Fruit fly (Drosophila melanogaster) whole organism, embryonic: ENCODE measurements around the gene MRG15.
A peak's percentile ranks its signal among the peaks of the same experiment; 100 is the strongest.

ENCODE experiments used
- Abd-B ChIP-seq: fragments of 200-800 bp; sonication (Bioruptor generic); optimal IDR thresholded peaks from 2 replicates; lab custom pipeline; 2018; ENCODE audit warnings: missing biosample characterization, mild to moderate bottlenecking, missing genetic modification characterization, moderate library complexity
- Antp ChIP-seq: fragments of 200-800 bp; sonication (Bioruptor generic); optimal IDR thresholded peaks from 3 replicates; lab custom pipeline; 2016; ENCODE audit warnings: missing biosample characterization, missing genetic modification characterization
- BEAF-32 ChIP-seq: fragments of 200-800 bp; sonication (Bioruptor generic); optimal IDR thresholded peaks from 3 replicates; lab custom pipeline; 2017; ENCODE audit warnings: missing biosample characterization, missing genetic modification characterization, mild to moderate bottlenecking, moderate library complexity, missing genetic modification reagents
- CG12299 ChIP-seq: fragments of 200-800 bp; sonication (Bioruptor generic); optimal IDR thresholded peaks from 2 replicates; lab custom pipeline; 2018; ENCODE audit warnings: missing biosample characterization, mild to moderate bottlenecking, missing genetic modification characterization
- CG12769 ChIP-seq: fragments of 200-800 bp; sonication (Bioruptor generic); optimal IDR thresholded peaks from 2 replicates; lab custom pipeline; 2019; ENCODE audit warnings: missing biosample characterization, mild to moderate bottlenecking, missing genetic modification characterization, moderate library complexity
- CG16815 ChIP-seq: fragments of 200-800 bp; sonication (Bioruptor generic); optimal IDR thresholded peaks from 3 replicates; lab custom pipeline; 2017; ENCODE audit warnings: missing biosample characterization, mild to moderate bottlenecking, missing genetic modification characterization
- CG17385 ChIP-seq: fragments of 200-800 bp; sonication (Bioruptor generic); optimal IDR thresholded peaks from 3 replicates; lab custom pipeline; 2018; ENCODE audit warnings: missing biosample characterization, mild to moderate bottlenecking, missing genetic modification characterization
- CG2116 ChIP-seq: fragments of 200-800 bp; sonication (Bioruptor generic); optimal IDR thresholded peaks from 3 replicates; lab custom pipeline; 2018; ENCODE audit warnings: missing biosample characterization, mild to moderate bottlenecking, missing genetic modification characterization
- CG34224 ChIP-seq: fragments of 200-800 bp; sonication (Bioruptor generic); IDR thresholded peaks from 3 replicates; pipeline ENCODE4 v1.3.6; 2022; ENCODE audit warnings: missing biosample characterization, missing genetic modification characterization; ENCODE audit not compliant: partially characterized antibody
- CG5953 ChIP-seq: fragments of 200-800 bp; sonication (Bioruptor generic); IDR thresholded peaks from 2 replicates; pipeline ENCODE4 v1.3.6; 2022; ENCODE audit warnings: missing biosample characterization, missing genetic modification characterization
- CG8089 ChIP-seq: fragments of 200-800 bp; sonication (Bioruptor generic); optimal IDR thresholded peaks from 3 replicates; lab custom pipeline; 2016; ENCODE audit warnings: missing biosample characterization, missing genetic modification characterization
- CG9876 ChIP-seq: fragments of 200-800 bp; sonication (Bioruptor generic); optimal IDR thresholded peaks from 2 replicates; lab custom pipeline; 2016; ENCODE audit warnings: missing biosample characterization, missing genetic modification characterization
- D19B ChIP-seq: fragments of 200-800 bp; sonication (Bioruptor generic); optimal IDR thresholded peaks from 2 replicates; lab custom pipeline; 2017; ENCODE audit warnings: missing biosample characterization, mild to moderate bottlenecking, missing genetic modification characterization
- Dbx ChIP-seq: fragments of 200-800 bp; sonication (Bioruptor generic); IDR thresholded peaks from 3 replicates; pipeline ENCODE4 v1.3.6; 2022; ENCODE audit warnings: missing biosample characterization, missing genetic modification characterization
- Dip2 ChIP-seq: fragments of 200-800 bp; sonication (Bioruptor generic); IDR thresholded peaks from 2 replicates; pipeline ENCODE4 v1.3.6; 2022; ENCODE audit warnings: missing biosample characterization, missing genetic modification characterization
- Dref ChIP-seq: fragments of 200-800 bp; sonication (Bioruptor generic); IDR thresholded peaks from 2 replicates; pipeline ENCODE4 v1.3.6; 2022; ENCODE audit warnings: missing biosample characterization, missing genetic modification characterization
- E2f1 ChIP-seq: fragments of 200-800 bp; sonication (Bioruptor generic); IDR thresholded peaks from 2 replicates; pipeline ENCODE4 v1.3.6; 2022; ENCODE audit warnings: missing biosample characterization, missing genetic modification characterization
- E2f2 ChIP-seq: fragments of 200-800 bp; sonication (Bioruptor generic); IDR thresholded peaks from 2 replicates; pipeline ENCODE4 v1.3.6; 2022; ENCODE audit warnings: missing biosample characterization, missing genetic modification characterization
- Fer3 ChIP-seq: fragments of 200-800 bp; sonication (Bioruptor generic); optimal IDR thresholded peaks from 2 replicates; lab custom pipeline; 2018; ENCODE audit warnings: missing biosample characterization, mild to moderate bottlenecking, missing genetic modification characterization, moderate library complexity
- GATAe ChIP-seq: fragments of 200-800 bp; sonication (Bioruptor generic); conservative IDR thresholded peaks from 2 replicates; pipeline ENCODE4 v1.3.6; 2022; ENCODE audit warnings: missing biosample characterization, missing genetic modification characterization
- HLH4C ChIP-seq: fragments of 200-800 bp; sonication (Bioruptor generic); IDR thresholded peaks from 3 replicates; pipeline ENCODE4 v1.3.6; 2022; ENCODE audit warnings: missing biosample characterization, missing genetic modification characterization; ENCODE audit not compliant: partially characterized antibody
- HmgD ChIP-seq: fragments of 200-800 bp; sonication (Bioruptor generic); optimal IDR thresholded peaks from 3 replicates; lab custom pipeline; 2016; ENCODE audit warnings: missing biosample characterization, missing genetic modification characterization
- Hr39 ChIP-seq: fragments of >200 bp; optimal IDR thresholded peaks from 2 replicates; lab custom pipeline; 2017
- Hr51 ChIP-seq, 2 experiments: fragments of 200-800 bp; sonication (Bioruptor generic); optimal IDR thresholded peaks; 2 replicates in 1 of 2; 3 replicates in 1 of 2; lab custom pipeline; 2016 to 2018; ENCODE audit warnings: missing biosample characterization in 2 of 2, missing genetic modification characterization in 2 of 2, mild to moderate bottlenecking in 1 of 2, moderate library complexity in 1 of 2
- Hr78 ChIP-seq, 2 experiments: fragments of 200-800 bp in 1 of 2; fragments of >200 bp in 1 of 2; sonication (Bioruptor generic) in 1 of 2; optimal IDR thresholded peaks; 2 replicates each; lab custom pipeline; 2017 to 2019; ENCODE audit warnings: missing biosample characterization in 2 of 2, missing genetic modification characterization in 2 of 2, mild to moderate bottlenecking in 1 of 2, moderate library complexity in 1 of 2
- Hsf ChIP-seq: fragments of 200-800 bp; sonication (Bioruptor generic); optimal IDR thresholded peaks from 3 replicates; lab custom pipeline; 2016; ENCODE audit warnings: missing biosample characterization, missing genetic modification characterization
- Jarid2 ChIP-seq: fragments of 200-800 bp; sonication (Bioruptor generic); optimal IDR thresholded peaks from 3 replicates; lab custom pipeline; 2017; ENCODE audit warnings: mild to moderate bottlenecking, missing biosample characterization, missing genetic modification reagents, missing genetic modification characterization
- Lhr ChIP-seq: fragments of 200-800 bp; sonication (Bioruptor generic); optimal IDR thresholded peaks from 3 replicates; lab custom pipeline; 2017; ENCODE audit warnings: mild to moderate bottlenecking, missing biosample characterization, missing genetic modification reagents, missing genetic modification characterization
- Med ChIP-seq: fragments of 200-800 bp; sonication (Bioruptor generic); peaks from one replicate; lab custom pipeline; 2016; ENCODE audit warnings: missing biosample characterization, missing genetic modification characterization, mild to moderate bottlenecking, inconsistent platforms, moderate library complexity
- Myb ChIP-seq: fragments of 200-800 bp; sonication (Bioruptor generic); optimal IDR thresholded peaks from 2 replicates; lab custom pipeline; 2016; ENCODE audit warnings: missing biosample characterization, missing genetic modification characterization
- NFAT ChIP-seq: fragments of 200-800 bp; sonication (Bioruptor generic); IDR thresholded peaks from 2 replicates; pipeline ENCODE4 v1.3.6; 2022; ENCODE audit warnings: missing biosample characterization, missing genetic modification characterization
- Nf-YC ChIP-seq: fragments of 200-800 bp; optimal IDR thresholded peaks from 3 replicates; lab custom pipeline; 2019; ENCODE audit warnings: missing biosample characterization, mild to moderate bottlenecking, missing genetic modification characterization, moderate library complexity
- Optix ChIP-seq: fragments of 200-800 bp; sonication (Bioruptor generic); IDR thresholded peaks from 3 replicates; pipeline ENCODE4 v1.3.6; 2022; ENCODE audit warnings: missing biosample characterization, missing genetic modification characterization
- amos ChIP-seq: fragments of 200-800 bp; sonication (Bioruptor generic); IDR thresholded peaks from 2 replicates; pipeline ENCODE4 v1.3.6; 2022; ENCODE audit warnings: missing biosample characterization, missing genetic modification characterization; ENCODE audit not compliant: partially characterized antibody
- br ChIP-seq: fragments of >200 bp; optimal IDR thresholded peaks from 2 replicates; lab custom pipeline; 2017
- chm ChIP-seq: fragments of 200-800 bp; sonication (Bioruptor generic); IDR thresholded peaks from 2 replicates; pipeline ENCODE4 v1.3.6; 2022; ENCODE audit warnings: missing biosample characterization, missing genetic modification characterization
- cwo ChIP-seq: fragments of 200-800 bp; sonication (Bioruptor generic); optimal IDR thresholded peaks from 3 replicates; lab custom pipeline; 2017; ENCODE audit warnings: missing biosample characterization, missing genetic modification characterization, mild to moderate bottlenecking, moderate library complexity, missing genetic modification reagents
- dan ChIP-seq: fragments of 200-800 bp; sonication (Bioruptor generic); IDR thresholded peaks from 2 replicates; pipeline ENCODE4 v1.3.6; 2022; ENCODE audit warnings: missing biosample characterization, missing genetic modification characterization
- ems ChIP-seq: fragments of 200-800 bp; sonication (Bioruptor generic); optimal IDR thresholded peaks from 3 replicates; lab custom pipeline; 2016; ENCODE audit warnings: missing biosample characterization, missing genetic modification characterization
- esg ChIP-seq: fragments of 200-800 bp; sonication (Bioruptor generic); conservative IDR thresholded peaks from 2 replicates; pipeline ENCODE4 v1.3.6; 2022; ENCODE audit warnings: missing biosample characterization, missing genetic modification characterization
- gt ChIP-seq: fragments of 200-800 bp; sonication (Bioruptor generic); IDR thresholded peaks from 2 replicates; pipeline ENCODE4 v1.3.6; 2022; ENCODE audit warnings: missing biosample characterization, missing genetic modification characterization
- insv ChIP-seq, 2 experiments: fragments of 200-800 bp; sonication (Bioruptor generic); optimal IDR thresholded peaks; 3 replicates each; lab custom pipeline; 2016 to 2018; ENCODE audit warnings: missing biosample characterization in 2 of 2, missing genetic modification characterization in 2 of 2
- kah ChIP-seq: fragments of 200-800 bp; sonication (Bioruptor generic); optimal IDR thresholded peaks from 2 replicates; lab custom pipeline; 2018; ENCODE audit warnings: missing biosample characterization, mild to moderate bottlenecking, missing genetic modification characterization
- kay ChIP-seq: fragments of 200-800 bp; sonication (Bioruptor generic); optimal IDR thresholded peaks from 2 replicates; lab custom pipeline; 2016; ENCODE audit warnings: missing biosample characterization, missing genetic modification characterization
- oc ChIP-seq: fragments of 200-800 bp; sonication (Bioruptor generic); optimal IDR thresholded peaks from 2 replicates; lab custom pipeline; 2018; ENCODE audit warnings: missing biosample characterization, mild to moderate bottlenecking, missing genetic modification characterization, moderate library complexity
- org-1 ChIP-seq: fragments of 200-800 bp; sonication (Bioruptor generic); optimal IDR thresholded peaks from 2 replicates; lab custom pipeline; 2017; ENCODE audit warnings: missing biosample characterization, missing genetic modification characterization
- peb ChIP-seq: fragments of 200-800 bp; sonication (Bioruptor generic); IDR thresholded peaks from 2 replicates; pipeline ENCODE4 v1.3.6; 2022; ENCODE audit warnings: missing biosample characterization, missing genetic modification characterization
- ro ChIP-seq: fragments of 200-800 bp; sonication (Bioruptor generic); IDR thresholded peaks from 2 replicates; pipeline ENCODE4 v1.3.6; 2022; ENCODE audit warnings: missing biosample characterization, missing genetic modification characterization
- twi ChIP-seq: fragments of 200-800 bp; optimal IDR thresholded peaks from 2 replicates; lab custom pipeline; 2019; ENCODE audit warnings: missing biosample characterization, mild to moderate bottlenecking, missing genetic modification characterization, moderate library complexity
- yki ChIP-seq: fragments of >200 bp; optimal IDR thresholded peaks from 3 replicates; lab custom pipeline; 2018
- zfh2 ChIP-seq: fragments of 200-800 bp; sonication (Bioruptor generic); optimal IDR thresholded peaks from 2 replicates; lab custom pipeline; 2016; ENCODE audit warnings: missing biosample characterization, missing genetic modification characterization

Gene MRG15

dm6 chr3R:15268856-15269255, 9.1 kb downstream of the MRG15 start:
- TF ChIP-seq gt (GFP tag; lab: Robert Waterston, UW) (no peak), Hr39 (no peak), kah (GFP tag; lab: Kevin White, UChicago) (peak; percentile 71), esg (GFP tag; lab: Robert Waterston, UW) (no peak), twi (tag; lab: Kevin White, UChicago) (no peak), CG34224 (GFP tag; lab: Robert Waterston, UW) (0 out of 3 replicates have a peak, but pooled peaks have one; percentile 27), CG17385 (GFP tag; lab: Kevin White, UChicago) (no peak), HLH4C (GFP tag; lab: Robert Waterston, UW) (no peak), Hsf (GFP tag; lab: Kevin White, UChicago) (no peak), Optix (GFP tag; lab: Robert Waterston, UW) (no peak)

- TF ChIP-seq Hr51 (GFP tag; optimal IDR thresholded peaks at IDR 0.05; lab: Kevin White, UChicago): no peak
- no peak for TF ChIP-seq Jarid2 (GFP tag; lab: Kevin White, UChicago)
- TF ChIP-seq dan: no peak
- no peak for TF ChIP-seq kay (GFP tag; lab: Kevin White, UChicago)
- peak; percentile 34 for TF ChIP-seq BEAF-32 (GFP tag; lab: Kevin White, UChicago)
- no peak for TF ChIP-seq Nf-YC
- TF ChIP-seq CG8089 (GFP tag; lab: Kevin White, UChicago): no peak
- no peak for TF ChIP-seq cwo (GFP tag; lab: Kevin White, UChicago)
- TF ChIP-seq Dip2: no peak
- no peak for TF ChIP-seq CG12299 (tag; lab: Kevin White, UChicago)
- peak; percentile 39 for TF ChIP-seq Dref
- TF ChIP-seq ems (GFP tag; lab: Kevin White, UChicago): no peak
- TF ChIP-seq E2f1 (GFP tag; lab: Robert Waterston, UW): no peak
- TF ChIP-seq Antp: no peak
- peak; percentile 71 for TF ChIP-seq CG2116 (GFP tag; lab: Kevin White, UChicago)
- no peak for TF ChIP-seq br (lab: Kevin White, UChicago)
- TF ChIP-seq ro: no peak
- TF ChIP-seq D19B (GFP tag; lab: Kevin White, UChicago): no peak
- peak; percentile 95 for TF ChIP-seq Myb (GFP tag; lab: Kevin White, UChicago)
- no peak for TF ChIP-seq org-1
- TF ChIP-seq oc (tag; lab: Kevin White, UChicago): no peak
- no peak for TF ChIP-seq CG5953
- no peak for TF ChIP-seq CG9876
- no peak for TF ChIP-seq GATAe (GFP tag; lab: Robert Waterston, UW)
- TF ChIP-seq amos (GFP tag; lab: Robert Waterston, UW): peak; percentile 23; the same call in 1 of the 2 replicates
- TF ChIP-seq Lhr (GFP tag; lab: Kevin White, UChicago): no peak
- TF ChIP-seq CG12769 (tag; lab: Kevin White, UChicago): no peak
- TF ChIP-seq E2f2 (GFP tag; lab: Robert Waterston, UW): peak; percentile 76
- no peak for TF ChIP-seq yki (lab: Kevin White, UChicago)
- TF ChIP-seq Fer3 (tag; lab: Kevin White, UChicago): no peak
- TF ChIP-seq NFAT (GFP tag; lab: Robert Waterston, UW): no peak
- no peak for TF ChIP-seq Hr78 (GFP tag; optimal IDR thresholded peaks at IDR 0.05; lab: Kevin White, UChicago)
- TF ChIP-seq peb (GFP tag; lab: Robert Waterston, UW): no peak
- TF ChIP-seq Abd-B: no peak
- peak; percentile 15 for TF ChIP-seq Med (GFP tag; lab: Kevin White, UChicago)
- no peak for TF ChIP-seq chm
- TF ChIP-seq zfh2 (GFP tag; lab: Kevin White, UChicago): no peak
- TF ChIP-seq HmgD (GFP tag; lab: Kevin White, UChicago): no peak
- TF ChIP-seq Dbx (GFP tag; lab: Robert Waterston, UW): no peak
- TF ChIP-seq insv (GFP tag; optimal IDR thresholded peaks at IDR 0.05; lab: Kevin White, UChicago): no peak
- no peak for TF ChIP-seq CG16815 (GFP tag; lab: Kevin White, UChicago)
Observed at dm6 chr3R:15268426-15268825, 9.5 kb downstream of the MRG15 start, which contains the start of the genes CG14864 and Zip88E. Gene CG14864, minus strand, starts transcription at chr3R:15268538. Gene Zip88E, plus strand, starts transcription at chr3R:15268662.
